Worm (Caenorhabditis elegans): ENCODE data around the gene Y58A7A.2.
A peak's percentile ranks its signal among the peaks of the same experiment; 100 is the strongest.

ce11 chrV:5088311-5088710 is 16.3 kb upstream of the Y58A7A.2 start:
- no peak for TF ChIP-seq jun-1 (tag; optimal IDR thresholded peaks at IDR 0.05)
- no peak for TF ChIP-seq fos-1 (tag; optimal IDR thresholded peaks at IDR 0.05)
- TF ChIP-seq nhr-77 (tag; optimal IDR thresholded peaks at IDR 0.05), result no peak
- no peak for TF ChIP-seq nhr-28 (tag; optimal IDR thresholded peaks at IDR 0.05)
- no peak for TF ChIP-seq irx-1 (tag; optimal IDR thresholded peaks at IDR 0.05)
- peak; percentile 9 for TF ChIP-seq fkh-10 (GFP tag; optimal IDR thresholded peaks at IDR 0.05)
- TF ChIP-seq ama-1 (optimal IDR thresholded peaks at IDR 0.05), result no peak
- TF ChIP-seq unc-86 (tag; optimal IDR thresholded peaks at IDR 0.05), result no peak
- TF ChIP-seq hpl-2 (GFP tag; optimal IDR thresholded peaks at IDR 0.05), result no peak
- TF ChIP-seq mdl-1 (tag; optimal IDR thresholded peaks at IDR 0.05), result no peak
- no peak for TF ChIP-seq ztf-4 (tag; optimal IDR thresholded peaks at IDR 0.05)
- TF ChIP-seq ztf-11 (tag; optimal IDR thresholded peaks at IDR 0.05), result no peak
- TF ChIP-seq unc-62 (GFP tag; optimal IDR thresholded peaks at IDR 0.05), result no peak
